Fruit fly (Drosophila melanogaster): ENCODE results near the gene spri.

spri gene

dm6 chrX:10581476-10581875 is 3.7 kb downstream of the spri start (continued):
- TF ChIP-seq CG9139 (GFP tag; optimal IDR thresholded peaks at IDR 0.05) (no peak), CG31627 (GFP tag; optimal IDR thresholded peaks at IDR 0.05) (peak; percentile 17), Eip75B (GFP tag; optimal IDR thresholded peaks at IDR 0.05) (peak; percentile 58), fd85E (GFP tag; optimal IDR thresholded peaks at IDR 0.05) (no peak), CG8319 (GFP tag; optimal IDR thresholded peaks at IDR 0.05) (peak; percentile 2), achi (GFP tag; optimal IDR thresholded peaks at IDR 0.05) (peak; percentile 49), Gug (GFP tag; IDR thresholded peaks at IDR 0.05) (peak; percentile 40), CG10631 (GFP tag; optimal IDR thresholded peaks at IDR 0.05) (peak; percentile 56), CG34406 (GFP tag; optimal IDR thresholded peaks at IDR 0.05) (peak; percentile 43), CG11902 (GFP tag; optimal IDR thresholded peaks at IDR 0.05) (no peak), Lpt (GFP tag; optimal IDR thresholded peaks at IDR 0.05) (peak; percentile 12), Sox102F (GFP tag; optimal IDR thresholded peaks at IDR 0.05) (peak; percentile 16), fkh (GFP tag; optimal IDR thresholded peaks at IDR 0.05) (peak; percentile 21), svp (GFP tag) (peak; percentile 56), CG3032 (tag; optimal IDR thresholded peaks at IDR 0.05) (peak; percentile 50), dsx (GFP tag; optimal IDR thresholded peaks at IDR 0.05; ENCODE audit: poor library complexity, severe bottlenecking) (peak; percentile 58), CG16779 (tag; optimal IDR thresholded peaks at IDR 0.05) (peak; percentile 5), CG4318 (GFP tag; optimal IDR thresholded peaks at IDR 0.05) (peak; percentile 3), CG3919 (GFP tag; optimal IDR thresholded peaks at IDR 0.05) (peak; percentile 45), Hr39 (GFP tag; optimal IDR thresholded peaks at IDR 0.05) (peak; percentile 26), CG6792 (GFP tag; optimal IDR thresholded peaks at IDR 0.05) (peak; percentile 28), CG6163 (GFP tag; IDR thresholded peaks at IDR 0.05) (peak; percentile 62), CG8119 (GFP tag; IDR thresholded peaks at IDR 0.05) (0 out of 3 replicates have a peak, but pooled peaks have one; percentile 43), net (GFP tag; optimal IDR thresholded peaks at IDR 0.05) (peak; percentile 29), CG6854 (GFP tag; optimal IDR thresholded peaks at IDR 0.05) (no peak), Smox (GFP tag; optimal IDR thresholded peaks at IDR 0.05) (peak; percentile 32), salr (GFP tag; optimal IDR thresholded peaks at IDR 0.05) (peak in 1 of 2 experiments; percentile 54), CG15336 (GFP tag; IDR thresholded peaks at IDR 0.05) (peak; percentile 47; the same call in 1 of the 2 replicates), Hr4 (GFP tag; optimal IDR thresholded peaks at IDR 0.05) (peak; percentile 46), Eip78C (GFP tag) (peak; percentile 91), Sox14 (GFP tag; optimal IDR thresholded peaks at IDR 0.05) (peak; percentile 61), Hr38 (GFP tag; optimal IDR thresholded peaks at IDR 0.05) (no peak), CG6808 (GFP tag; optimal IDR thresholded peaks at IDR 0.05) (peak; percentile 33), fd59A (GFP tag; optimal IDR thresholded peaks at IDR 0.05) (peak; percentile 46)

- TF ChIP-seq Ets21C (GFP tag; optimal IDR thresholded peaks at IDR 0.05) = no peak
- TF ChIP-seq CG11294 (GFP tag; IDR thresholded peaks at IDR 0.05) = no peak
- peak; percentile 31 for TF ChIP-seq OdsH (GFP tag; optimal IDR thresholded peaks at IDR 0.05)
- peak; percentile 7 for TF ChIP-seq Sox14 (GFP tag; optimal IDR thresholded peaks at IDR 0.05)
- TF ChIP-seq CG6854 (GFP tag; optimal IDR thresholded peaks at IDR 0.05) = no peak
- no peak for TF ChIP-seq CG11902 (GFP tag; optimal IDR thresholded peaks at IDR 0.05)
- TF ChIP-seq CG10631 (GFP tag; optimal IDR thresholded peaks at IDR 0.05) = peak; percentile 30
- no peak for TF ChIP-seq topi (GFP tag; optimal IDR thresholded peaks at IDR 0.05)
- no peak for TF ChIP-seq fkh (GFP tag; optimal IDR thresholded peaks at IDR 0.05)
- TF ChIP-seq Lpt (GFP tag; optimal IDR thresholded peaks at IDR 0.05) = no peak
- no peak for TF ChIP-seq fd85E (GFP tag; optimal IDR thresholded peaks at IDR 0.05)
- peak; percentile 20 for TF ChIP-seq CG32006 (GFP tag; optimal IDR thresholded peaks at IDR 0.05)
- no peak for TF ChIP-seq Blimp-1 (GFP tag; optimal IDR thresholded peaks at IDR 0.05)
- TF ChIP-seq CG10669 (GFP tag; optimal IDR thresholded peaks at IDR 0.05) = peak; percentile 62
- peak; percentile 31 for TF ChIP-seq CG3919 (GFP tag; optimal IDR thresholded peaks at IDR 0.05)
- peak; percentile 34 for TF ChIP-seq pdm3 (GFP tag; optimal IDR thresholded peaks at IDR 0.05)
- no peak for TF ChIP-seq CG11762 (GFP tag; optimal IDR thresholded peaks at IDR 0.05; ENCODE audit: insufficient read depth)
- TF ChIP-seq eg (GFP tag; IDR thresholded peaks at IDR 0.05) = 0 out of 3 replicates have a peak, but pooled peaks have one; percentile 12
- no peak for TF ChIP-seq Sox102F (GFP tag; optimal IDR thresholded peaks at IDR 0.05)
- no peak for TF ChIP-seq CG8319 (GFP tag; optimal IDR thresholded peaks at IDR 0.05)
- peak; percentile 14 for TF ChIP-seq net (GFP tag; optimal IDR thresholded peaks at IDR 0.05)
- peak; percentile 8 for TF ChIP-seq Smox (GFP tag; optimal IDR thresholded peaks at IDR 0.05)
- no peak for TF ChIP-seq Gug (GFP tag; IDR thresholded peaks at IDR 0.05)
- TF ChIP-seq esn (GFP tag; optimal IDR thresholded peaks at IDR 0.05) = no peak
- peak; percentile 15 for TF ChIP-seq spab (GFP tag; optimal IDR thresholded peaks at IDR 0.05)
- TF ChIP-seq Met (GFP tag; optimal IDR thresholded peaks at IDR 0.05) = no peak
- peak; percentile 22 to 50 for TF ChIP-seq ss (GFP tag; optimal IDR thresholded peaks at IDR 0.05)
- no peak for TF ChIP-seq CG31627 (GFP tag; optimal IDR thresholded peaks at IDR 0.05)
- no peak for TF ChIP-seq CG6808 (GFP tag; optimal IDR thresholded peaks at IDR 0.05)
- peak; percentile 98 for TF ChIP-seq svp (GFP tag)
Measured at dm6 chrX:10580459-10581103, 4.6 kb downstream of the spri start.

All from whole organism, prepupa.